Fruit fly (Drosophila melanogaster): ENCODE data around the gene Nuf2.

Nuf2 gene

DNA sequence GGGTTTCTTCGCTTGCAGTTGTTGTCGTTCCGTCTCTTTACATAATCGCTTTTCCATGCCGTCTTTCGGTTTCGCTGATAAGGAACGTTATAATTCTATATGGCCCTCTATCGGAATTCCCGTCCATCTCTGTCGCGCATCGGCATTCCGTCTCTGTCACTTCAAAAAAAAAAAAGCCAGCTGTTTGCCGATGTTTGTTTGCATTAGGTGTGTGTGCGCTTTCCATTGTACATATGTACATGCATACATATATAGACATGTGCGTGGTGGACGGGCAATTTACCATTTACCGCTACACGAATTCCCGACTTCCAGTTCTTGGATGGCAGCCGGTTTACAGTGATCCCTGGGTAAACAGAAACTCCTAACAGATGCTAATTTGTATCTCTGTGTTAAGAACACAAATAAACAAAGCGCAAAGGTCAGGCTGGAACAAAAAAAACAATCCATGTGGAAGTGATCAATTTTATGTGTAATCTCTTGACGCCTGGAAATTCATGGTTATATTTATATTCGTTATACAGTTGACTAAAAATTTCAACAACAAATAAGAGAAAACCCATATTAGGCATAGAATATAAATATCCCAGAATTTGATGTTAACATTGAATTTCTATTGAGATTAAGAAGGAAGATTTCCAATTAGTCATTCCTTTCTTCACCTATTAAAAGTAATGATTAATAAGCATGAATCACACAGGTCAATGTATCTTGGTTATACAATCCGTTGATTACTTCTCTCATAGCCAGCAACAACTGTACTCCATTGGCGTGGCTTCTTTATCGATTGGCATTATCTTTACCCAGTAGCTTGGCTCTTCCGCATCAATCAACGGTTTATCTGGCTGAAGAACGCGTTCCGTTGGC lies 22.4 kb downstream of the Nuf2 start (continued):
- TF ChIP-seq Usf (GFP tag; optimal IDR thresholded peaks at IDR 0.05) (no peak), nau (GFP tag; optimal IDR thresholded peaks at IDR 0.05) (no peak), CG10959 (GFP tag; IDR thresholded peaks at IDR 0.05) (no peak), CG8478 (optimal IDR thresholded peaks at IDR 0.05) (no peak), Dp (GFP tag; optimal IDR thresholded peaks at IDR 0.05) (no peak), tgo (GFP tag; IDR thresholded peaks at IDR 0.05) (no peak), dmrt99B (tag; optimal IDR thresholded peaks at IDR 0.05) (peak; percentile 25), twi (tag; optimal IDR thresholded peaks at IDR 0.05) (peak; percentile 89), bcd (GFP tag; optimal IDR thresholded peaks at IDR 0.05) (no peak), Meics (GFP tag; optimal IDR thresholded peaks at IDR 0.05) (no peak), GATAe (GFP tag; conservative IDR thresholded peaks at IDR 0.05) (no peak), CG11093 (GFP tag; IDR thresholded peaks at IDR 0.05) (peak; percentile 28; the same call in 1 of the 3 replicates), CG17186 (GFP tag; optimal IDR thresholded peaks at IDR 0.05) (no peak), B-H1 (GFP tag; IDR thresholded peaks at IDR 0.05) (peak; percentile 9; the same call in 1 of the 3 replicates), nerfin-1 (tag; optimal IDR thresholded peaks at IDR 0.05) (peak; percentile 41), CG9797 (GFP tag; optimal IDR thresholded peaks at IDR 0.05) (no peak), CG18476 (GFP tag; optimal IDR thresholded peaks at IDR 0.05) (peak; percentile 7), CG7556 (GFP tag; optimal IDR thresholded peaks at IDR 0.05) (peak; percentile 31), Ada2b (GFP tag; IDR thresholded peaks at IDR 0.05) (no peak), CG34422 (GFP tag; IDR thresholded peaks at IDR 0.05) (peak; percentile 27; the same call in 1 of the 3 replicates), CG4404 (GFP tag; IDR thresholded peaks at IDR 0.05) (no peak), ac (GFP tag; optimal IDR thresholded peaks at IDR 0.05) (peak; percentile 83), wor (GFP tag; IDR thresholded peaks at IDR 0.05) (no peak), Spps (tag; optimal IDR thresholded peaks at IDR 0.05) (no peak), scrt (GFP tag; optimal IDR thresholded peaks at IDR 0.05) (no peak), maf-S (GFP tag; optimal IDR thresholded peaks at IDR 0.05) (no peak), CG6683 (GFP tag; optimal IDR thresholded peaks at IDR 0.05) (no peak), CG1832 (GFP tag; optimal IDR thresholded peaks at IDR 0.05) (no peak), HmgZ (tag; optimal IDR thresholded peaks at IDR 0.05) (no peak), CG14710 (tag; optimal IDR thresholded peaks at IDR 0.05) (no peak), stc (GFP tag; IDR thresholded peaks at IDR 0.05) (no peak), ftz-f1 (GFP tag; optimal IDR thresholded peaks at IDR 0.05) (no peak), YL-1 (GFP tag; optimal IDR thresholded peaks at IDR 0.05) (peak; percentile 31), Camta (GFP tag; optimal IDR thresholded peaks at IDR 0.05) (no peak), ato (GFP tag; IDR thresholded peaks at IDR 0.05; ENCODE audit: partially characterized antibody) (no peak), cg (GFP tag; optimal IDR thresholded peaks at IDR 0.05) (peak; percentile 35), CG4328 (GFP tag; optimal IDR thresholded peaks at IDR 0.05) (no peak), CG10147 (GFP tag; optimal IDR thresholded peaks at IDR 0.05) (no peak), mam (GFP tag; optimal IDR thresholded peaks at IDR 0.05) (no peak), CG10462 (GFP tag; optimal IDR thresholded peaks at IDR 0.05) (peak; percentile 40), CG7745 (tag; optimal IDR thresholded peaks at IDR 0.05) (peak; percentile 62), CG1603 (tag; optimal IDR thresholded peaks at IDR 0.05) (peak; percentile 44), CG12219 (GFP tag; optimal IDR thresholded peaks at IDR 0.05) (peak; percentile 47), CG10979 (tag; optimal IDR thresholded peaks at IDR 0.05) (no peak), run (tag; optimal IDR thresholded peaks at IDR 0.05) (no peak), Ets65A (GFP tag) (no peak), p53 (GFP tag; optimal IDR thresholded peaks at IDR 0.05) (no peak), Dbx (GFP tag; IDR thresholded peaks at IDR 0.05) (no peak), CG33213 (GFP tag; optimal IDR thresholded peaks at IDR 0.05) (no peak)

Data from whole organism, embryonic.